Worm (Caenorhabditis elegans): ENCODE results near the gene F59F3.6.

- no peak for TF ChIP-seq mes-2 (tag; optimal IDR thresholded peaks at IDR 0.05; ENCODE audit: poor library complexity, severe bottlenecking)
- TF ChIP-seq unc-62 (GFP tag; optimal IDR thresholded peaks at IDR 0.05 in 1 of 2) = no peak
- no peak for TF ChIP-seq unc-62 (tag; optimal IDR thresholded peaks at IDR 0.05)
- no peak for TF ChIP-seq nhr-111 (GFP tag; optimal IDR thresholded peaks at IDR 0.05)
- no peak for TF ChIP-seq T26A8.4 (GFP tag; IDR thresholded peaks at IDR 0.05)
- TF ChIP-seq nhr-28 (tag; optimal IDR thresholded peaks at IDR 0.05) = no peak
- TF ChIP-seq jun-1 (tag; optimal IDR thresholded peaks at IDR 0.05) = no peak
- no peak for TF ChIP-seq sdz-12 (GFP tag; optimal IDR thresholded peaks at IDR 0.05)
- no peak for TF ChIP-seq ceh-82 (tag; optimal IDR thresholded peaks at IDR 0.05)
- no peak for TF ChIP-seq nhr-237 (tag; optimal IDR thresholded peaks at IDR 0.05)
- TF ChIP-seq nhr-77 (tag; optimal IDR thresholded peaks at IDR 0.05) = no peak
- no peak for TF ChIP-seq skn-1 (tag; optimal IDR thresholded peaks at IDR 0.05)
- TF ChIP-seq daf-16 (GFP tag; optimal IDR thresholded peaks at IDR 0.05) = no peak
- TF ChIP-seq daf-16 (tag; optimal IDR thresholded peaks at IDR 0.05) = no peak
Measured at ce11 chrX:11010565-11010964, 11.5 kb upstream of the F59F3.6 start, which contains the start of gene F58A3.4.

All from whole organism, L4 larva.